Worm (Caenorhabditis elegans) whole organism, mixed stage, embryonic: Measurements from ENCODE around the gene set-3.

ENCODE experiments used
- M03D4.4 ChIP-seq: sonication (generic microtip); optimal IDR thresholded peaks from 2 replicates; lab custom pipeline; 2017; ENCODE audit warnings: mild to moderate bottlenecking, missing genetic modification characterization, missing compliant biosample characterization
- bed-3 ChIP-seq: fragments of 200-800 bp; sonication (Bioruptor generic); optimal IDR thresholded peaks from 3 replicates; lab custom pipeline; 2018; ENCODE audit warnings: mild to moderate bottlenecking, missing genetic modification characterization, moderate library complexity, missing compliant biosample characterization
- blmp-1 ChIP-seq: fragments of 150-350 bp; optimal IDR thresholded peaks from 2 replicates; lab custom pipeline; 2014; ENCODE audit warnings: missing biosample characterization, missing genetic modification characterization
- ceh-43 ChIP-seq: fragments of 200-800 bp; sonication (Bioruptor generic); optimal IDR thresholded peaks from 2 replicates; lab custom pipeline; 2018; ENCODE audit warnings: mild to moderate bottlenecking, missing genetic modification characterization, moderate library complexity, missing compliant biosample characterization
- ceh-83 ChIP-seq: fragments of 200-800 bp; sonication (Bioruptor generic); optimal IDR thresholded peaks from 2 replicates; lab custom pipeline; 2018; ENCODE audit warnings: mild to moderate bottlenecking, missing genetic modification characterization, missing compliant biosample characterization
- ces-1 ChIP-seq: fragments of 150-350 bp; optimal IDR thresholded peaks from 2 replicates; lab custom pipeline; 2014; ENCODE audit warnings: missing biosample characterization, missing genetic modification reagents, missing genetic modification characterization
- cnd-1 ChIP-seq: fragments of 200-800 bp; sonication (Bioruptor generic); optimal IDR thresholded peaks from 2 replicates; lab custom pipeline; 2018; ENCODE audit warnings: mild to moderate bottlenecking, missing genetic modification characterization, missing compliant biosample characterization
- elt-1 ChIP-seq: sonication (generic microtip); optimal IDR thresholded peaks from 2 replicates; lab custom pipeline; 2017; ENCODE audit warnings: missing genetic modification characterization, mild to moderate bottlenecking, missing compliant biosample characterization, antibody characterized with exemption, moderate library complexity, borderline replicate concordance; ENCODE audit not compliant: insufficient read depth
- elt-3 ChIP-seq: fragments of 150-350 bp; optimal IDR thresholded peaks from 2 replicates; lab custom pipeline; 2014; ENCODE audit warnings: missing biosample characterization, missing genetic modification characterization
- flh-1 ChIP-seq: fragments of 200-800 bp; sonication (Bioruptor generic); optimal IDR thresholded peaks from 2 replicates; lab custom pipeline; 2018; ENCODE audit warnings: mild to moderate bottlenecking, missing genetic modification characterization, moderate library complexity, missing compliant biosample characterization
- ham-2 ChIP-seq: fragments of 200-800 bp; sonication (Bioruptor generic); optimal IDR thresholded peaks from 2 replicates; lab custom pipeline; 2018; ENCODE audit warnings: mild to moderate bottlenecking, missing genetic modification characterization, missing compliant biosample characterization
- hlh-1 ChIP-seq: fragments of 150-350 bp; optimal IDR thresholded peaks from 2 replicates; lab custom pipeline; 2014; ENCODE audit warnings: missing biosample characterization, missing genetic modification reagents, missing genetic modification characterization
- lin-32 ChIP-seq: fragments of 200-800 bp; sonication (Bioruptor generic); optimal IDR thresholded peaks from 2 replicates; lab custom pipeline; 2018; ENCODE audit warnings: mild to moderate bottlenecking, missing genetic modification characterization, missing compliant biosample characterization
- lsy-2 ChIP-seq: fragments of 150-350 bp; optimal IDR thresholded peaks from 2 replicates; lab custom pipeline; 2014; ENCODE audit warnings: missing biosample characterization, missing genetic modification characterization
- mab-5 ChIP-seq: fragments of 150-350 bp; optimal IDR thresholded peaks from 2 replicates; lab custom pipeline; 2014; ENCODE audit warnings: missing biosample characterization, missing genetic modification characterization
- mep-1 ChIP-seq: fragments of 150-350 bp; optimal IDR thresholded peaks from 2 replicates; lab custom pipeline; 2017; ENCODE audit warnings: missing biosample characterization, missing genetic modification reagents, missing genetic modification characterization, inconsistent platforms
- nhr-12 ChIP-seq: fragments of 150-350 bp; optimal IDR thresholded peaks from 2 replicates; lab custom pipeline; 2014; ENCODE audit warnings: missing biosample characterization, missing genetic modification characterization
- nhr-2 ChIP-seq: fragments of 150-350 bp; optimal IDR thresholded peaks from 2 replicates; lab custom pipeline; 2014; ENCODE audit warnings: missing biosample characterization, missing genetic modification characterization
- nhr-237 ChIP-seq: fragments of 150-350 bp; optimal IDR thresholded peaks from 2 replicates; lab custom pipeline; 2014; ENCODE audit warnings: missing biosample characterization, missing genetic modification characterization
- nhr-28 ChIP-seq: fragments of 150-350 bp; optimal IDR thresholded peaks from 2 replicates; lab custom pipeline; 2014; ENCODE audit warnings: missing biosample characterization, missing genetic modification characterization
- nhr-76 ChIP-seq: sonication (generic microtip); optimal IDR thresholded peaks from 2 replicates; lab custom pipeline; 2017; ENCODE audit warnings: missing biosample characterization, missing genetic modification characterization
- pha-4 ChIP-seq: fragments of 150-350 bp; optimal IDR thresholded peaks from 2 replicates; lab custom pipeline; 2018; ENCODE audit warnings: missing biosample characterization, missing genetic modification reagents, missing genetic modification characterization
- snpc-4 ChIP-seq: fragments of 150-350 bp; optimal IDR thresholded peaks from 2 replicates; lab custom pipeline; 2014; ENCODE audit warnings: missing biosample characterization, missing genetic modification characterization
- unc-120 ChIP-seq: sonication (generic microtip); optimal IDR thresholded peaks from 2 replicates; lab custom pipeline; 2017; ENCODE audit warnings: missing genetic modification characterization, missing compliant biosample characterization; ENCODE audit not compliant: poor library complexity, severe bottlenecking
- unc-39 ChIP-seq: fragments of 150-350 bp; optimal IDR thresholded peaks from 2 replicates; lab custom pipeline; 2014; ENCODE audit warnings: missing biosample characterization, missing genetic modification characterization
- unc-62 ChIP-seq: fragments of 150-350 bp; optimal IDR thresholded peaks from 2 replicates; lab custom pipeline; 2014; ENCODE audit warnings: missing biosample characterization, missing genetic modification reagents, missing genetic modification characterization
- zip-8 ChIP-seq: fragments of 150-350 bp; optimal IDR thresholded peaks from 2 replicates; lab custom pipeline; 2014; ENCODE audit warnings: missing biosample characterization, missing genetic modification characterization
- ztf-11 ChIP-seq: fragments of 150-350 bp; optimal IDR thresholded peaks from 2 replicates; lab custom pipeline; 2014; ENCODE audit warnings: missing biosample characterization, missing genetic modification characterization

Gene set-3

DNA sequence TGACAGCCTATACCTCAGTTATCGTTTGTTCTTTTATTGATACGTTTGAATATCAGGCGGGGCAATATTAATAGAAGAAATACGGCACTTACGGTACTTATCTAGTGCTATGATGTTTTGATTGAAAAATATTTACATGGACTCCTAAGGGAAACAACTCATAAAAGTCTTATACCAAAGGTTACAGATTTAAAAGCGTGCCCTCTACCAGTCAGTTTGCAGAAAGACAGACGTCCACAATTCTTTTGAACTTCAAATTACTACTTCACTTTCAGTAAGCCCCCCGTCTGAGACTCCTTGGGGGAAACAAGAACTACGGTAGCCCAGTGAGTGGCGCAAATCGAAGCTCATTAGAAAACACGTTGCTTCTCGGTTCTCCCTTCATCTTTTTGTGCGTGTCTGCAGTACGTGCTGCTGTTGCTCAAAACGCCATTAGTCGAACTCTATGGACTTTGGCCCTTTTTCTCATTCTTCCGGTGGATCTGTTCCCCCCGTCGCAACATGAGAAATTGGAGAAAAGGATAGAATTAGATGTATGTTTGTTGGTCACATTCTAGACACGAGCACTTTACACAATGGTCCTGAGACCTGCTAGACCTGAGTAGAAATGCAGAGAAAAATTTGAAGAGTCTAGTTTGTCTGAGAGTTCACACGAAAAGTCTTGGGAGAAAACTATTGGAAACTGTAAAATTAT lies 32.0 kb downstream of the set-3 start:
- TF ChIP-seq hlh-1 (tag; lab: Kevin White, UChicago) (peak; percentile 42), unc-120 (tag; lab: Kevin White, UChicago) (peak; percentile 35), nhr-237 (tag; lab: Kevin White, UChicago) (no peak)
- TF ChIP-seq, all 35 proteins: peak for 2

DNA sequence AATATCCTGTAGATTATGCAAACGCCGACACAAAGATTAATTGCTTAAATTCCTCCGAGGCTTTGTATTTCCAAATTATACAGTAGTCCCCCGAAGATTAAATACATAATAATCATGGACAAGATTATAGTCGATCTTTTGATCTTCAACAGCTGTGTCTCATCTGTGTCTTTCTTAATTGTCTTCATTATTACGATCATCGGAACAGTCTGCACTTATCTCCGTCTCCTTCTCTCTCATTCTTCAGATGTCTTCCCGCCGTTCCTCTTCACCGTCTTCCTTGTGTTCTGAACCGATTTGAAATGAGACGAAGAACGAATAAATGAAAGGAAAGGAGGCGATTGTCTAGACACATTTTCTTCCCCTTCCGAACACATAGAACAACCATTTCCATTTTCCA lies 33.3 kb downstream of the set-3 start:
- peak; percentile 58 for TF ChIP-seq lin-32 (GFP tag; lab: Kevin White, UChicago)
- no peak for TF ChIP-seq mep-1 (tag; lab: Kevin White, UChicago)
- no peak for TF ChIP-seq blmp-1
- no peak for TF ChIP-seq nhr-28 (tag; lab: Kevin White, UChicago)
- peak; percentile 26 for TF ChIP-seq ceh-43 (GFP tag; lab: Kevin White, UChicago)
- peak; percentile 54 for TF ChIP-seq elt-1 (tag; lab: Kevin White, UChicago)
- TF ChIP-seq ces-1 (GFP tag; lab: Kevin White, UChicago), result peak; percentile 18
- no peak for TF ChIP-seq nhr-237 (tag; lab: Kevin White, UChicago)
- TF ChIP-seq snpc-4 (tag; lab: Kevin White, UChicago), result no peak
- peak; percentile 8 for TF ChIP-seq cnd-1 (tag; lab: Kevin White, UChicago)
- TF ChIP-seq unc-39, result no peak
- TF ChIP-seq nhr-12 (tag; lab: Kevin White, UChicago), result no peak
- peak; percentile 40 for TF ChIP-seq hlh-1 (tag; lab: Kevin White, UChicago)
- no peak for TF ChIP-seq M03D4.4

DNA sequence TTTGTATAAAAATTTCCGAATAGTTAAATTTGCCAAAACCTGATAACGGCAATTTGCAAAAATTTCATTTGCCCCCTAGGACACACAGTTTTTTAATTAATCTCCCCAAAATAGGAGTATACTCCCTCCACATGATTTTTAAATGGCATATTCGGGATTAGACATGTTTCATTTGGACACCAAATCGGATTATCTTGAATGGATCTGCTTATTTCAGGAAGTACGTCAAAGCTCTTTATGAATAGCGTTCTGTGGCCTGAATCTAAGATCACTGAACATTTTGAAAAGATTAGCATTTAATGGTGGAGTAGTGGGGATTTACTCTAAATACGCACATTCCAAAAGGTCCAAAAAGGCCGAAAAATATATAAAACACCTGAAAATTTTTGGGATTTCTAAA lies 35.8 kb downstream of the set-3 start:
- no peak for TF ChIP-seq lsy-2 (tag; lab: Kevin White, UChicago)
- no peak for TF ChIP-seq elt-1 (tag; lab: Kevin White, UChicago)
- no peak for TF ChIP-seq pha-4 (tag; lab: Kevin White, UChicago)
- no peak for TF ChIP-seq M03D4.4
- no peak for TF ChIP-seq snpc-4 (tag; lab: Kevin White, UChicago)
- TF ChIP-seq nhr-76, result no peak
- no peak for TF ChIP-seq nhr-12 (tag; lab: Kevin White, UChicago)
- no peak for TF ChIP-seq blmp-1

DNA sequence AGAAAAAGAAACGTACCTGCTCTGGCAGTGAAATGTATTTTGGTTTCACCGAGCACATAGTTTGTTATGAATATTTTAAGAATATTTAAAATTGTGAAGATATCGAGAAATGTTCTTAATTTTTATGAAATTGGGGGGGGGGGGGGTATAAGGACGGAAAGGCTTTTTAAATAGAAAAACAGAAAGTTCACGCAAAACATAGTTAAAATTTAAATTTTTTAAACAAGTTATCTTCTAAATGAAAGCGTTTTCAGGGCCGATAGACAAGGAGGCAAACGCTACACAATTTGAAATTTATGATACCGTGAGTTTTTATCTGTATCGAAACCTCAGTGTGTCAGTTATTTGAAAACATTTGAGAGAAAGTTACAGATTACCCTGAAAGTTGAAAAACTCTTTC lies 38.6 kb downstream of the set-3 start, which contains the start of gene C15H7.4:
Gene C15H7.4, minus strand, starts transcription at position 101 of the 400 bp plus-strand sequence.
- TF ChIP-seq nhr-2 (tag; lab: Kevin White, UChicago) (no peak), unc-62 (GFP tag; lab: Kevin White, UChicago) (no peak), ham-2 (no peak), M03D4.4 (no peak), ceh-83 (GFP tag; lab: Kevin White, UChicago) (no peak)
- TF ChIP-seq, all 35 proteins: peak for 0

DNA sequence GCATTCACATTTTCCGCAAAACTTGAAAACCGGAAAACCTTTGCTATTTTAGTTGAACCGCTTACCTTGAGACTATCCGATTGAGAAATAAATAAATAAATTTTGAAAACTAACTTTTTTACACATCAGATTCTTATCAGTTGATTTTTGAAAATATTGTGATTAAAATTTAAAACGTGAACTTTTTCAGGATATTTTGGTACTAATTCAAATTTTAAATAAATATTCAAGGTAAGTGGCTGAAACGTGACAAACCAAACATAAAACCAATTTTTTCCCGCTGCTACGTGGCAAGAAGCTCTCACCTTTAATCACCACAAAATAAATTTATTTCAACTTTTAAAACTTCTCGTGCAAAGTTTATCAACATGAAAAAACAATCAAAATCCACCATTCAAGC lies 42.5 kb downstream of the set-3 start, which contains the start of gene C15H7.3:
Gene C15H7.3, minus strand, starts transcription at position 101 of the 400 bp plus-strand sequence.
- TF ChIP-seq nhr-76 (no peak), ceh-83 (GFP tag; lab: Kevin White, UChicago) (no peak), cnd-1 (tag; lab: Kevin White, UChicago) (no peak), zip-8 (no peak), ceh-43 (GFP tag; lab: Kevin White, UChicago) (no peak), flh-1 (GFP tag; lab: Kevin White, UChicago) (no peak), bed-3 (GFP tag; lab: Kevin White, UChicago) (no peak), mab-5 (tag; lab: Kevin White, UChicago) (no peak), nhr-28 (tag; lab: Kevin White, UChicago) (no peak), nhr-2 (tag; lab: Kevin White, UChicago) (no peak), hlh-1 (tag; lab: Kevin White, UChicago) (no peak), ztf-11 (tag; lab: Kevin White, UChicago) (no peak), lsy-2 (tag; lab: Kevin White, UChicago) (no peak), unc-62 (GFP tag; lab: Kevin White, UChicago) (no peak), nhr-237 (tag; lab: Kevin White, UChicago) (no peak), unc-120 (tag; lab: Kevin White, UChicago) (no peak), elt-3 (no peak)
- TF ChIP-seq, all 35 proteins: peak for 0
